Worm (Caenorhabditis elegans): ENCODE results near the gene zyg-1.

zyg-1 gene

DNA sequence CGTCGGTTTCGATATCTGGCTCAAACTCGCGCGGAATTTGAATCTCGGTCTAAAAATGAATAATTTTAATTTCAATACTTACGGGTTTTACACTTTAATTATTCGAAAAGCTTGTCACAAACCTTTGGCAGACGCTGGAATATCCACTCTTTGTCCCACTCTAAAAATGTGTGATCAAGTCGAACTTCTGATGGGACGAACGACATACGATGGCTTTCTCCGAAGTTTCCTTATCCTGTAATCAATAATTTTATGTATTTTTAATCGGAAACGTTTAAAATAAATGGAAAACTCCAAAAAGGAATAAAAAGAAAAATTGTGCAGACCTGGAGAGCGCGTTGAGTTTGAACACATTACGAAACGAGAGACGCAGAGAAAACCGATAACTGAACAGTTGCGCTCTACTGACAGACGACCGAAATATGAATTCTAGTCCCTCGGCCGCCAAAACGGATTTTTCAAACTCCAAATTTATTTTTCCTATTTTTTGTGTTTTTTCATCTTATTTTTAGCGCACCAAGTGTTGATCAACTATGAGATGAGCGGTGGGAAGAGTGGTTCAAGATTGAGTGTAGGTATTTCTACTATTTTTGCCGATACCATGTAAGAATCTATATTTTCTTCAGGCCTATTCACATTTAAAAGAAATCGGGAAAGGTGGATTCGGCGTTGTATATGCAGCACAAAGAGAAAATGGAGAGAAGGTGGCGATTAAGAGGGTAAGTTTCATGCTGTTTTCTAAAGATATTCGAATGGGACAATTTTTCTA lies at the start of gene zyg-1, which contains the start of the genes sam-4 and F59E12.17:
Gene zyg-1 (plus strand): TSS at position 513 of the 769 bp plus-strand sequence.
Gene sam-4 (minus strand): TSS at position 51 of the 769 bp plus-strand sequence.
Gene F59E12.17 (minus strand): TSS at position 235 of the 769 bp plus-strand sequence.
- TF ChIP-seq xnd-1 (tag; optimal IDR thresholded peaks at IDR 0.05), result peak; percentile 1
- TF ChIP-seq Y56A3A.18 (GFP tag; IDR thresholded peaks at IDR 0.05), result no peak
- no peak for TF ChIP-seq cebp-2 (GFP tag; IDR thresholded peaks at IDR 0.05)
- no peak for TF ChIP-seq chd-7 (tag; optimal IDR thresholded peaks at IDR 0.05)
- TF ChIP-seq F23B12.7 (tag; optimal IDR thresholded peaks at IDR 0.05; ENCODE audit: insufficient read depth), result peak; percentile 83
- TF ChIP-seq ztf-22 (GFP tag; optimal IDR thresholded peaks at IDR 0.05), result no peak
- TF ChIP-seq die-1 (tag; optimal IDR thresholded peaks at IDR 0.05), result no peak
- peak; percentile 42 for TF ChIP-seq dpl-1 (GFP tag; optimal IDR thresholded peaks at IDR 0.05)
- TF ChIP-seq madf-3 (GFP tag; IDR thresholded peaks at IDR 0.05), result peak; percentile 67; the same call in 1 of the 2 replicates
- TF ChIP-seq attf-3 (GFP tag; conservative IDR thresholded peaks at IDR 0.05), result peak; percentile 53
- TF ChIP-seq B0336.3 (GFP tag; IDR thresholded peaks at IDR 0.05), result no peak
- peak; percentile 67 for TF ChIP-seq unc-130 (GFP tag; optimal IDR thresholded peaks at IDR 0.05)
- TF ChIP-seq madf-6 (GFP tag; IDR thresholded peaks at IDR 0.05), result peak; percentile 71
- TF ChIP-seq fkh-3 (tag; optimal IDR thresholded peaks at IDR 0.05), result no peak
- no peak for TF ChIP-seq lsy-27 (tag; optimal IDR thresholded peaks at IDR 0.05; ENCODE audit: borderline replicate concordance, insufficient read depth)
- peak; percentile 22; the same call in 1 of the 2 replicates for TF ChIP-seq ceh-100 (GFP tag; IDR thresholded peaks at IDR 0.05)
- TF ChIP-seq snpc-3.4 (tag; optimal IDR thresholded peaks at IDR 0.05), result peak; percentile 74
- TF ChIP-seq F33H1.4 (GFP tag; IDR thresholded peaks at IDR 0.05), result peak; percentile 57
- TF ChIP-seq cebp-1 (GFP tag; IDR thresholded peaks at IDR 0.05), result peak; percentile 41; the same call in 1 of the 2 replicates
- peak; percentile 50 for TF ChIP-seq cebp-1 (tag; optimal IDR thresholded peaks at IDR 0.05)
- no peak for TF ChIP-seq ekl-4 (GFP tag; IDR thresholded peaks at IDR 0.05)
- peak in 1 of 3 experiments; percentile 64 for TF ChIP-seq lin-35 (GFP tag; optimal IDR thresholded peaks at IDR 0.05)
- TF ChIP-seq rcor-1 (GFP tag; IDR thresholded peaks at IDR 0.05), result peak; percentile 13; the same call in 1 of the 2 replicates
- peak; percentile 76 for TF ChIP-seq efl-1 (GFP tag; optimal IDR thresholded peaks at IDR 0.05)
- TF ChIP-seq D2030.7 (GFP tag; IDR thresholded peaks at IDR 0.05), result peak; percentile 82
- 0 out of 2 replicates have a peak, but pooled peaks have one; percentile 60 for TF ChIP-seq ztf-25 (GFP tag; IDR thresholded peaks at IDR 0.05)
- 0 out of 2 replicates have a peak, but pooled peaks have one; percentile 8 for TF ChIP-seq lir-1 (GFP tag; conservative IDR thresholded peaks at IDR 0.05)
- no peak for TF ChIP-seq bed-1 (GFP tag; IDR thresholded peaks at IDR 0.05)
- 0 out of 2 replicates have a peak, but pooled peaks have one; percentile 42 for TF ChIP-seq Y95B8A.8 (GFP tag; IDR thresholded peaks at IDR 0.05)
- peak; percentile 58; the same call in 1 of the 2 replicates for TF ChIP-seq ceh-91 (GFP tag; IDR thresholded peaks at IDR 0.05)
- no peak for TF ChIP-seq rpc-1 (optimal IDR thresholded peaks at IDR 0.05)
- no peak for TF ChIP-seq rpc-1 (tag; optimal IDR thresholded peaks at IDR 0.05)
- peak; percentile 82 for TF ChIP-seq hmg-1.2 (GFP tag; IDR thresholded peaks at IDR 0.05)
- TF ChIP-seq K12H6.12 (tag; optimal IDR thresholded peaks at IDR 0.05), result peak; percentile 31
- peak; percentile 64 for TF ChIP-seq ceh-27 (GFP tag; optimal IDR thresholded peaks at IDR 0.05)
- peak; percentile 52; the same call in 1 of the 2 replicates for TF ChIP-seq aptf-2 (GFP tag; conservative IDR thresholded peaks at IDR 0.05)
- TF ChIP-seq pha-4 (tag; optimal IDR thresholded peaks at IDR 0.05), result no peak
- TF ChIP-seq F52B5.7 (tag; optimal IDR thresholded peaks at IDR 0.05), result no peak
- no peak for TF ChIP-seq attf-6 (GFP tag; IDR thresholded peaks at IDR 0.05)
- peak; percentile 4 for TF ChIP-seq nhr-80 (tag; optimal IDR thresholded peaks at IDR 0.05)
- TF ChIP-seq sdz-38 (tag; optimal IDR thresholded peaks at IDR 0.05), result no peak
- no peak for TF ChIP-seq nhr-27 (tag; optimal IDR thresholded peaks at IDR 0.05)
- no peak for TF ChIP-seq egl-18 (GFP tag; IDR thresholded peaks at IDR 0.05)
- peak; percentile 80; the same call in 1 of the 2 replicates for TF ChIP-seq ztf-28 (GFP tag; IDR thresholded peaks at IDR 0.05)
- peak; percentile 63 for TF ChIP-seq lsl-1 (GFP tag; optimal IDR thresholded peaks at IDR 0.05)
- no peak for TF ChIP-seq mes-4 (tag; optimal IDR thresholded peaks at IDR 0.05)
- TF ChIP-seq nhr-120 (GFP tag; IDR thresholded peaks at IDR 0.05), result no peak
- TF ChIP-seq ceh-40 (GFP tag; IDR thresholded peaks at IDR 0.05), result no peak

All from whole organism, young adult.